Worm (Caenorhabditis elegans) whole organism, mixed stage, embryonic: ENCODE data around the gene M05D6.1.

ENCODE experiments used
- M03D4.4 ChIP-seq: sonication (generic microtip); optimal IDR thresholded peaks from 2 replicates; lab custom pipeline; 2017; ENCODE audit warnings: mild to moderate bottlenecking, missing genetic modification characterization, missing compliant biosample characterization
- blmp-1 ChIP-seq: fragments of 150-350 bp; optimal IDR thresholded peaks from 2 replicates; lab custom pipeline; 2014; ENCODE audit warnings: missing biosample characterization, missing genetic modification characterization
- ceh-39 ChIP-seq: fragments of 150-350 bp; optimal IDR thresholded peaks from 2 replicates; lab custom pipeline; 2014; ENCODE audit warnings: missing biosample characterization, missing genetic modification characterization
- ceh-43 ChIP-seq: fragments of 200-800 bp; sonication (Bioruptor generic); optimal IDR thresholded peaks from 2 replicates; lab custom pipeline; 2018; ENCODE audit warnings: mild to moderate bottlenecking, missing genetic modification characterization, moderate library complexity, missing compliant biosample characterization
- ceh-83 ChIP-seq: fragments of 200-800 bp; sonication (Bioruptor generic); optimal IDR thresholded peaks from 2 replicates; lab custom pipeline; 2018; ENCODE audit warnings: mild to moderate bottlenecking, missing genetic modification characterization, missing compliant biosample characterization
- ces-1 ChIP-seq: fragments of 150-350 bp; optimal IDR thresholded peaks from 2 replicates; lab custom pipeline; 2014; ENCODE audit warnings: missing biosample characterization, missing genetic modification reagents, missing genetic modification characterization
- cnd-1 ChIP-seq: fragments of 200-800 bp; sonication (Bioruptor generic); optimal IDR thresholded peaks from 2 replicates; lab custom pipeline; 2018; ENCODE audit warnings: mild to moderate bottlenecking, missing genetic modification characterization, missing compliant biosample characterization
- drap-1 ChIP-seq: fragments of 200-800 bp; sonication (Bioruptor generic); optimal IDR thresholded peaks from 3 replicates; lab custom pipeline; 2018; ENCODE audit warnings: mild to moderate bottlenecking, missing genetic modification characterization, missing compliant biosample characterization
- elt-1 ChIP-seq: sonication (generic microtip); optimal IDR thresholded peaks from 2 replicates; lab custom pipeline; 2017; ENCODE audit warnings: missing genetic modification characterization, mild to moderate bottlenecking, missing compliant biosample characterization, antibody characterized with exemption, moderate library complexity, borderline replicate concordance; ENCODE audit not compliant: insufficient read depth
- elt-3 ChIP-seq: fragments of 150-350 bp; optimal IDR thresholded peaks from 2 replicates; lab custom pipeline; 2014; ENCODE audit warnings: missing biosample characterization, missing genetic modification characterization
- flh-1 ChIP-seq: fragments of 200-800 bp; sonication (Bioruptor generic); optimal IDR thresholded peaks from 2 replicates; lab custom pipeline; 2018; ENCODE audit warnings: mild to moderate bottlenecking, missing genetic modification characterization, moderate library complexity, missing compliant biosample characterization
- ham-2 ChIP-seq: fragments of 200-800 bp; sonication (Bioruptor generic); optimal IDR thresholded peaks from 2 replicates; lab custom pipeline; 2018; ENCODE audit warnings: mild to moderate bottlenecking, missing genetic modification characterization, missing compliant biosample characterization
- hlh-1 ChIP-seq: fragments of 150-350 bp; optimal IDR thresholded peaks from 2 replicates; lab custom pipeline; 2014; ENCODE audit warnings: missing biosample characterization, missing genetic modification reagents, missing genetic modification characterization
- lin-13 ChIP-seq: fragments of 150-350 bp; optimal IDR thresholded peaks from 2 replicates; lab custom pipeline; 2014; ENCODE audit warnings: missing biosample characterization, missing genetic modification characterization
- lin-32 ChIP-seq: fragments of 200-800 bp; sonication (Bioruptor generic); optimal IDR thresholded peaks from 2 replicates; lab custom pipeline; 2018; ENCODE audit warnings: mild to moderate bottlenecking, missing genetic modification characterization, missing compliant biosample characterization
- lsy-2 ChIP-seq: fragments of 150-350 bp; optimal IDR thresholded peaks from 2 replicates; lab custom pipeline; 2014; ENCODE audit warnings: missing biosample characterization, missing genetic modification characterization
- mab-5 ChIP-seq: fragments of 150-350 bp; optimal IDR thresholded peaks from 2 replicates; lab custom pipeline; 2014; ENCODE audit warnings: missing biosample characterization, missing genetic modification characterization
- mep-1 ChIP-seq: fragments of 150-350 bp; optimal IDR thresholded peaks from 2 replicates; lab custom pipeline; 2017; ENCODE audit warnings: missing biosample characterization, missing genetic modification reagents, missing genetic modification characterization, inconsistent platforms
- nhr-2 ChIP-seq: fragments of 150-350 bp; optimal IDR thresholded peaks from 2 replicates; lab custom pipeline; 2014; ENCODE audit warnings: missing biosample characterization, missing genetic modification characterization
- nhr-237 ChIP-seq: fragments of 150-350 bp; optimal IDR thresholded peaks from 2 replicates; lab custom pipeline; 2014; ENCODE audit warnings: missing biosample characterization, missing genetic modification characterization
- nhr-28 ChIP-seq: fragments of 150-350 bp; optimal IDR thresholded peaks from 2 replicates; lab custom pipeline; 2014; ENCODE audit warnings: missing biosample characterization, missing genetic modification characterization
- pha-4 ChIP-seq: fragments of 150-350 bp; optimal IDR thresholded peaks from 2 replicates; lab custom pipeline; 2018; ENCODE audit warnings: missing biosample characterization, missing genetic modification reagents, missing genetic modification characterization
- sptf-1 ChIP-seq: sonication (generic microtip); optimal IDR thresholded peaks from 2 replicates; lab custom pipeline; 2017; ENCODE audit warnings: mild to moderate bottlenecking, missing genetic modification characterization, moderate library complexity, missing compliant biosample characterization
- tbx-8 ChIP-seq: fragments of 200-800 bp; sonication (Bioruptor generic); optimal IDR thresholded peaks from 2 replicates; lab custom pipeline; 2018; ENCODE audit warnings: mild to moderate bottlenecking, missing genetic modification characterization, moderate library complexity, missing compliant biosample characterization
- unc-120 ChIP-seq: sonication (generic microtip); optimal IDR thresholded peaks from 2 replicates; lab custom pipeline; 2017; ENCODE audit warnings: missing genetic modification characterization, missing compliant biosample characterization; ENCODE audit not compliant: poor library complexity, severe bottlenecking
- unc-39 ChIP-seq: fragments of 150-350 bp; optimal IDR thresholded peaks from 2 replicates; lab custom pipeline; 2014; ENCODE audit warnings: missing biosample characterization, missing genetic modification characterization
- unc-62 ChIP-seq: fragments of 150-350 bp; optimal IDR thresholded peaks from 2 replicates; lab custom pipeline; 2014; ENCODE audit warnings: missing biosample characterization, missing genetic modification reagents, missing genetic modification characterization
- zip-8 ChIP-seq: fragments of 150-350 bp; optimal IDR thresholded peaks from 2 replicates; lab custom pipeline; 2014; ENCODE audit warnings: missing biosample characterization, missing genetic modification characterization
- ztf-11 ChIP-seq: fragments of 150-350 bp; optimal IDR thresholded peaks from 2 replicates; lab custom pipeline; 2014; ENCODE audit warnings: missing biosample characterization, missing genetic modification characterization

M05D6.1 gene

ce11 chrII:8484546-8484945 lies 9.3 kb upstream of the M05D6.1 start:
- no peak for TF ChIP-seq flh-1 (GFP tag; lab: Kevin White, UChicago)
- no peak for TF ChIP-seq nhr-28
- TF ChIP-seq ztf-11 (tag; lab: Kevin White, UChicago) = no peak
- no peak for TF ChIP-seq unc-39 (tag; lab: Kevin White, UChicago)
- TF ChIP-seq ceh-83 (GFP tag; lab: Kevin White, UChicago) = no peak
- no peak for TF ChIP-seq cnd-1
- no peak for TF ChIP-seq M03D4.4 (tag; lab: Kevin White, UChicago)
- no peak for TF ChIP-seq mab-5 (tag; lab: Kevin White, UChicago)
- no peak for TF ChIP-seq lin-32 (GFP tag; lab: Kevin White, UChicago)
- TF ChIP-seq elt-3 (tag; lab: Kevin White, UChicago) = no peak

DNA sequence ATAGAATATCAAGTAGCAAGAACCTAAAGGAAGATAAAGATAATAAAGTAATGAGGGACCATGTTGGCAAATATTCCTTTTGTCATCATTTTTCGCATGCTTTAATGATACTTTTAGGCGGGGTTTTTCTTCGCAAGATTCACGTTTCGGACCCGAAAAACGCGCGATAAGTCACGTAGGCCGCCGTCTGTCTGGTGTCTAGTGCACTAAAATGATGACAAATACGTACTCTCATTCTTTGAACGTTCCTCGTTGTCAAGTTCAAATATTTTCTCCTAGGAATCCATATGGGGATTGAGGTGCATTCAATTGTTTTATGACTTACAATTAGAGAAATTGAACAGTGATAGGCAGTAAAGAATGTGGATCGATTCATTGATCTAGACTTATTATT lies 8.6 kb upstream of the M05D6.1 start, which contains the start of gene taap-1:
TSS of gene taap-1 (minus strand) at position 79 of the 394 bp plus-strand sequence.
- no peak for TF ChIP-seq blmp-1 (tag; lab: Kevin White, UChicago)
- TF ChIP-seq unc-120 = no peak
- TF ChIP-seq nhr-28 = no peak
- no peak for TF ChIP-seq tbx-8
- TF ChIP-seq ceh-83 (GFP tag; lab: Kevin White, UChicago) = no peak
- no peak for TF ChIP-seq sptf-1 (tag; lab: Kevin White, UChicago)
- TF ChIP-seq M03D4.4 (tag; lab: Kevin White, UChicago) = no peak
- TF ChIP-seq, all 35 proteins: peak for 0

DNA sequence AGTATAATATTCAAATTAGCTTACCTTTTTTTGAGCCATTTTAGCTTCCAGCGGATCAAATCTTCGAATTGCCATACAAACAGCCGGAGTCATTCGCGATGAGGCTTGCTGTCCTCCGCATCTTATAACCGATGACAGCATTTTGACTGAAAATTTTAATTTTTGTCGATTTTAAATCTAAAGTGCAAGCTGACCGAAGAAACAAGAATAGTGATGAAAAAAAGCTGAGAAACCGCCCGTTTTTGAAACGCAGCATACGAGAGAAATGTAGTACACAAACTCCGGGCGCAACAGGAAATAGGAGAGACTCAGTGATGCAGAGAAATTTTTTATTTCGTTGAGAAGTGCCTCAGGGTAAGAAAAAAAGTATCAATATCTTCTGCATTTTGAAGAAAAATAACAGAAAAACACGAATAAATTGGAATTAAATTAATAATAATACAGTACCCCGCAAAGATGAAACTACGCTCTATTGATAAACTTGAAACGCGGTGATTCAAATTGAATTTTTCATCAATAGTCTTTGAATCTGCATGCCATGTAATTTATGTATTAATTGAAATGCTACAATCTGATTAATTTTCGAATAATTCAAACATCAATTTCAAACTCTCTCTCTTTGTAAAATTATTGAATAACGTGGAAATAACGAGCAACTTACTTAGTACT lies 8.1 kb upstream of the M05D6.1 start:
- TF ChIP-seq ces-1 (peak; percentile 44), cnd-1 (no peak), flh-1 (GFP tag; lab: Kevin White, UChicago) (no peak), elt-1 (tag; lab: Kevin White, UChicago) (no peak), lsy-2 (tag; lab: Kevin White, UChicago) (peak; percentile 82), zip-8 (tag; lab: Kevin White, UChicago) (no peak), sptf-1 (tag; lab: Kevin White, UChicago) (no peak)

- TF ChIP-seq tbx-8 = no peak
- TF ChIP-seq lin-13 = no peak
- TF ChIP-seq mab-5 (tag; lab: Kevin White, UChicago) = no peak
- no peak for TF ChIP-seq mep-1 (tag; lab: Kevin White, UChicago)
- TF ChIP-seq cnd-1 = no peak
- no peak for TF ChIP-seq drap-1 (GFP tag; lab: Kevin White, UChicago)
Measured at ce11 chrII:8481731-8482253, 6.6 kb upstream of the M05D6.1 start, which contains the start of gene M05D6.5. Gene M05D6.5 (minus strand): TSS chrII:8482203.

DNA sequence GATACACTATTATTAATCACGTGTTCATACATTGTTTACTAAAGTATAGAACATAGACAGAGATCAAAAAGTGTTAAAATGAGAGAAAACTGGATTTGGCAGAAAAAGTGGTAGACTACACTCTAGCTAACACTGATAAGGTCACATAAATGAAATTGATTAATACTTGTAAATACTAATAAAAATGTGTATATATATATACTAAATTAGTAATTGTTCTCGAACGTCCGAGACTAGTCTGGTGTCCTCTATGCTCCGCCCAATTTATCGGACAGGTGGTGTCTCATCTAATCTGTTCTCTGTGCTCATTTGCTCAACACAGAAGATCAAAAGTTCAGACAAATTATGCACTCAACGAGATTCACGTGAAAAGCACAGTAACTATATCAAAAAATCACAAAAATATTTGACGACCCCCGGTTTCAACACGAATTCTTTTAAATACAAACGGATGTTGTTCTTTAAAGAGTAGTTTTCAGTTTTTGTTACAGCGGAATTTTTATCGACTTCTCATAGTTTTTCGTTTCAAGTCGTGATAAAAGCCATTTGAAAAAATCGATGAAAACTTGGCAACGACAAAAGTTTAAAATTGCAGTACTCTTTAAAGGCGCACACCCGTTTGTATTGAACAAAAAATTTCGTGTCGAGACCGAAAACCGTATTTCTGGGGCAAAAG lies 6.0 kb upstream of the M05D6.1 start:
- no peak for TF ChIP-seq ceh-83 (GFP tag; lab: Kevin White, UChicago)
- no peak for TF ChIP-seq sptf-1 (tag; lab: Kevin White, UChicago)
- peak; percentile 62 for TF ChIP-seq unc-120
- TF ChIP-seq mab-5 (tag; lab: Kevin White, UChicago) = peak; percentile 44
- peak; percentile 70 for TF ChIP-seq unc-62 (GFP tag; lab: Kevin White, UChicago)
- TF ChIP-seq hlh-1 (tag; lab: Kevin White, UChicago) = peak; percentile 84
- no peak for TF ChIP-seq ham-2
- TF ChIP-seq ceh-39 (tag; lab: Kevin White, UChicago) = peak; percentile 34
- TF ChIP-seq pha-4 = peak; percentile 10
- no peak for TF ChIP-seq ceh-43
- peak; percentile 58 for TF ChIP-seq nhr-2 (tag; lab: Kevin White, UChicago)

DNA sequence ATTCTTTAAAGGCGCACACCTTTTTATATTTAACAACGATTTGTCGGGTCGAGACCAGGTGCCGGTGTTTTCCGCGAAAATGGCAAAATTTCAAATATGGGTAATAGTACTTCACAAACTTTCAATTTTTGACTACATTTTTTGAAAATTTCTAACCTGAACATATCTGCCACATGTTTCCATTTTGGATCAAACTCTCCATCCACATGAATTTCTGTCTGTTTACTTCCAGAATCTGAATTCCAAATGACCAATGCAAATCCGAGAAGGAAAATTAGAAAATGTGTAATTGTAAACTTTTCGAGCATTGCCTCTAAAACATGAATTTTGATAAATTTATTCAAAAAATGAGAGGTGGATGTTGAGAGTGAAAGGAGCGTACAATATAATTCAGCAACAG lies 5.0 kb upstream of the M05D6.1 start, which contains the start of gene lact-4:
TSS of gene lact-4 (minus strand) at position 313 of the 400 bp plus-strand sequence.
- TF ChIP-seq elt-1 (tag; lab: Kevin White, UChicago) = no peak
- TF ChIP-seq nhr-2 (tag; lab: Kevin White, UChicago) = no peak
- TF ChIP-seq flh-1 (GFP tag; lab: Kevin White, UChicago) = no peak
- TF ChIP-seq ceh-39 (tag; lab: Kevin White, UChicago) = no peak
- TF ChIP-seq lin-13 = no peak
- TF ChIP-seq ceh-83 (GFP tag; lab: Kevin White, UChicago) = no peak
- no peak for TF ChIP-seq sptf-1 (tag; lab: Kevin White, UChicago)
- TF ChIP-seq nhr-237 = no peak
